Worm (Caenorhabditis elegans): Measurements from ENCODE around the gene Y50D7A.8.

Y50D7A.8 gene

ce11 chrIII:343141-343345, at the start of gene Y50D7A.8:
Gene Y50D7A.8 (minus strand): TSS chrIII:343241.
- TF ChIP-seq ceh-9 (tag; optimal IDR thresholded peaks at IDR 0.05) (no peak), eor-1 (tag; optimal IDR thresholded peaks at IDR 0.05) (no peak), nhr-237 (tag; optimal IDR thresholded peaks at IDR 0.05) (no peak), lsy-12 (tag; optimal IDR thresholded peaks at IDR 0.05) (no peak), egl-5 (tag; optimal IDR thresholded peaks at IDR 0.05) (no peak), elt-1 (tag; optimal IDR thresholded peaks at IDR 0.05) (no peak), nhr-67 (tag; optimal IDR thresholded peaks at IDR 0.05) (no peak), unc-62 (GFP tag; optimal IDR thresholded peaks at IDR 0.05) (no peak), nhr-25 (tag; optimal IDR thresholded peaks at IDR 0.05) (no peak), mml-1 (tag; optimal IDR thresholded peaks at IDR 0.05) (no peak), skn-1 (tag; optimal IDR thresholded peaks at IDR 0.05) (no peak)

- TF ChIP-seq ZK546.5 (tag; optimal IDR thresholded peaks at IDR 0.05) (no peak), nfya-1 (tag; optimal IDR thresholded peaks at IDR 0.05; ENCODE audit: insufficient read depth) (no peak), nhr-237 (tag; optimal IDR thresholded peaks at IDR 0.05) (no peak), fos-1 (tag; optimal IDR thresholded peaks at IDR 0.05) (no peak), nhr-76 (tag; optimal IDR thresholded peaks at IDR 0.05) (no peak), ceh-82 (tag; optimal IDR thresholded peaks at IDR 0.05) (no peak), lin-39 (tag; optimal IDR thresholded peaks at IDR 0.05) (no peak), nhr-28 (tag; optimal IDR thresholded peaks at IDR 0.05) (no peak), hmg-11 (tag; optimal IDR thresholded peaks at IDR 0.05) (no peak), nhr-12 (tag; optimal IDR thresholded peaks at IDR 0.05) (no peak), egl-27 (tag; optimal IDR thresholded peaks at IDR 0.05) (no peak), egl-5 (tag; optimal IDR thresholded peaks at IDR 0.05) (no peak), nhr-77 (tag; optimal IDR thresholded peaks at IDR 0.05) (no peak), fkh-2 (tag; optimal IDR thresholded peaks at IDR 0.05) (no peak), sea-2 (GFP tag; optimal IDR thresholded peaks at IDR 0.05) (no peak), eor-1 (tag; optimal IDR thresholded peaks at IDR 0.05) (no peak), R02D3.7 (tag; optimal IDR thresholded peaks at IDR 0.05) (no peak), unc-62 (GFP tag; optimal IDR thresholded peaks at IDR 0.05) (no peak), mml-1 (tag; optimal IDR thresholded peaks at IDR 0.05) (no peak)
These were observed 42.0 kb upstream of the Y50D7A.8 start for ce11 chrIII:385068-385467.

ce11 chrIII:382470-382869, 39.4 kb upstream of the Y50D7A.8 start, which contains the start of gene K10F12.7:
Gene K10F12.7 (minus strand): TSS chrIII:382570.
- TF ChIP-seq egl-27 (tag; optimal IDR thresholded peaks at IDR 0.05) (no peak), nhr-77 (tag; optimal IDR thresholded peaks at IDR 0.05) (no peak), nhr-43 (tag; optimal IDR thresholded peaks at IDR 0.05; ENCODE audit: poor library complexity, severe bottlenecking) (no peak), nhr-25 (tag; optimal IDR thresholded peaks at IDR 0.05) (no peak), jun-1 (tag; optimal IDR thresholded peaks at IDR 0.05) (no peak), ama-1 (optimal IDR thresholded peaks at IDR 0.05) (no peak), snpc-4 (tag; optimal IDR thresholded peaks at IDR 0.05) (no peak), ZK546.5 (tag; optimal IDR thresholded peaks at IDR 0.05) (no peak), mml-1 (tag; optimal IDR thresholded peaks at IDR 0.05) (no peak), nhr-12 (tag; optimal IDR thresholded peaks at IDR 0.05) (no peak), elt-3 (tag; optimal IDR thresholded peaks at IDR 0.05) (no peak), unc-62 (GFP tag; optimal IDR thresholded peaks at IDR 0.05) (no peak)

ce11 chrIII:381198-381597, 38.2 kb upstream of the Y50D7A.8 start, which contains the start of gene gsto-3:
Gene gsto-3 (minus strand): TSS chrIII:381298.
- TF ChIP-seq pha-4 (tag; optimal IDR thresholded peaks at IDR 0.05) (no peak), nhr-67 (tag; optimal IDR thresholded peaks at IDR 0.05) (no peak), ceh-16 (tag; optimal IDR thresholded peaks at IDR 0.05) (no peak), ztf-11 (tag; optimal IDR thresholded peaks at IDR 0.05) (no peak), fos-1 (tag; optimal IDR thresholded peaks at IDR 0.05) (no peak), mdl-1 (tag; optimal IDR thresholded peaks at IDR 0.05) (no peak), nhr-237 (tag; optimal IDR thresholded peaks at IDR 0.05) (no peak), jun-1 (tag; optimal IDR thresholded peaks at IDR 0.05) (no peak), nhr-43 (tag; optimal IDR thresholded peaks at IDR 0.05; ENCODE audit: poor library complexity, severe bottlenecking) (no peak)

- no peak for TF ChIP-seq elt-3 (tag; optimal IDR thresholded peaks at IDR 0.05)
- TF ChIP-seq snpc-4 (tag; optimal IDR thresholded peaks at IDR 0.05) = no peak
- TF ChIP-seq lin-39 (tag; optimal IDR thresholded peaks at IDR 0.05) = no peak
- no peak for TF ChIP-seq zag-1 (tag; optimal IDR thresholded peaks at IDR 0.05)
- no peak for TF ChIP-seq daf-12 (tag; optimal IDR thresholded peaks at IDR 0.05)
- TF ChIP-seq lsy-12 (tag; optimal IDR thresholded peaks at IDR 0.05) = no peak
- no peak for TF ChIP-seq nhr-28 (tag; optimal IDR thresholded peaks at IDR 0.05)
- no peak for TF ChIP-seq sea-2 (GFP tag; optimal IDR thresholded peaks at IDR 0.05)
- TF ChIP-seq nhr-25 (tag; optimal IDR thresholded peaks at IDR 0.05) = no peak
- TF ChIP-seq tbx-2 (tag; optimal IDR thresholded peaks at IDR 0.05) = no peak
- no peak for TF ChIP-seq fos-1 (tag; optimal IDR thresholded peaks at IDR 0.05)
- TF ChIP-seq ama-1 (optimal IDR thresholded peaks at IDR 0.05) = no peak
- TF ChIP-seq skn-1 (tag; optimal IDR thresholded peaks at IDR 0.05) = no peak
- no peak for TF ChIP-seq nhr-11 (tag; optimal IDR thresholded peaks at IDR 0.05)
- no peak for TF ChIP-seq unc-39 (tag; optimal IDR thresholded peaks at IDR 0.05)
- no peak for TF ChIP-seq elt-1 (tag; optimal IDR thresholded peaks at IDR 0.05)
- TF ChIP-seq pqm-1 (tag; optimal IDR thresholded peaks at IDR 0.05) = no peak
These were observed 22.6 kb upstream of the Y50D7A.8 start, which contains the start of gene pll-1 for ce11 chrIII:365649-366048. Gene pll-1 (plus strand): TSS chrIII:365949.

Data from whole organism, L3 larva.